Fruit fly (Drosophila melanogaster): ENCODE results near the gene tal-2A.

tal-2A gene

DNA sequence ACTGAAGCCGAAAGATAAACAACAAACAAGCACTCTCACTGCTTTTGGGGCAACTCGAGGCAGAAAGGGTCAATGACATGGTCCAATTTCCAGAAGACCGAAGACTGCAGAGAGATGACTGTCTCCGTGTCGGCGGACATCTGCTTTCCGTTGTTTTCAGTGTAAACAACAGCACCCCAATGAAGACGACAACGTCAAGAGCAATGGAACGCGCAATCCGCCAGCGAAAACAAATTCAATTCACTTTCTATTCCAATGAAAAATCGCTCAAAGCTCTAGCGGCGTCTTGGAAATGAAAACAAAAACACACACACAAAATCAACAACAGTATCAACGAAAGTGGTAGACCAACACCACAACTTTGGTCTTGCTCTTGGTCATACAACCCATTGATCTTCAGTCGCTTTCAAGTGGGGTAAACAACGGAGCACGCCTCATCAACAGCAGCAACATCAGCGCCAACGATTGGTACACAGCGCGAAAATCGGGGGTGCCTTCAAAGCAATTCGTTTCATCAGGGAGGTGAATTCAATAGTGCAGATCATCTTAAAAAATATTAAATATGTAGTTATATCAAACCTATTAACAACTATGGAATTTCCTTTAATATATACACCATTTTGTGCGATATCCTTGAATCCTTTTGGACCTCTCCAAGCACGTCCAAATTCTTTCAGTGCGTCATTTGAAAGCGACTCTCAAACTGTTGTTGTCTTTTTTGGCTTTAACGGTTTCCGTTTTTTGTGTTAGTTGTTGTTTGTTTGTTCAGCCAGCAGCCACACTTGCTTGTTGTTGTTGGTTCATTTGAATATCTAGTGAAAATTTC lies 4.8 kb downstream of the tal-2A start (continued):
- TF ChIP-seq CG12769 (tag; optimal IDR thresholded peaks at IDR 0.05) = no peak
- TF ChIP-seq CG32767 (GFP tag; IDR thresholded peaks at IDR 0.05) = peak; percentile 62
- TF ChIP-seq CG34422 (GFP tag; IDR thresholded peaks at IDR 0.05) = no peak
- peak; percentile 14; the same call in 1 of the 2 replicates for TF ChIP-seq danr (GFP tag; IDR thresholded peaks at IDR 0.05)
- peak; percentile 14; the same call in 1 of the 2 replicates for TF ChIP-seq Awh (GFP tag; IDR thresholded peaks at IDR 0.05)
- peak; percentile 29 for TF ChIP-seq Chrac-16 (GFP tag; optimal IDR thresholded peaks at IDR 0.05)
- peak; percentile 7 for TF ChIP-seq Usf (GFP tag; optimal IDR thresholded peaks at IDR 0.05)
- no peak for TF ChIP-seq CG16863 (GFP tag; optimal IDR thresholded peaks at IDR 0.05)
- no peak for TF ChIP-seq Ets97D (GFP tag; optimal IDR thresholded peaks at IDR 0.05)
- no peak for TF ChIP-seq ac (GFP tag; optimal IDR thresholded peaks at IDR 0.05)
- no peak for TF ChIP-seq B-H2 (GFP tag; optimal IDR thresholded peaks at IDR 0.05)
- peak; percentile 39 for TF ChIP-seq esg (GFP tag; conservative IDR thresholded peaks at IDR 0.05)
- TF ChIP-seq h (optimal IDR thresholded peaks at IDR 0.05) = no peak
- TF ChIP-seq CG1529 (GFP tag; optimal IDR thresholded peaks at IDR 0.05) = peak; percentile 74
- peak; percentile 61; the same call in 2 of the 3 replicates for TF ChIP-seq CG11093 (GFP tag; IDR thresholded peaks at IDR 0.05)
- no peak for TF ChIP-seq klu (GFP tag; IDR thresholded peaks at IDR 0.05)
- no peak for TF ChIP-seq CG10274 (GFP tag; optimal IDR thresholded peaks at IDR 0.05)
- no peak for TF ChIP-seq Taf1 (GFP tag; IDR thresholded peaks at IDR 0.05)
- peak; percentile 76 for TF ChIP-seq CG1603 (tag; optimal IDR thresholded peaks at IDR 0.05)
- peak; percentile 42 for TF ChIP-seq CG18619 (GFP tag; optimal IDR thresholded peaks at IDR 0.05)
- TF ChIP-seq CG15269 (tag; optimal IDR thresholded peaks at IDR 0.05) = peak; percentile 64
- no peak for TF ChIP-seq CG2129 (GFP tag; IDR thresholded peaks at IDR 0.05; ENCODE audit: partially characterized antibody)
- TF ChIP-seq Asciz (GFP tag; optimal IDR thresholded peaks at IDR 0.05) = peak; percentile 78
- TF ChIP-seq zfh2 (GFP tag; optimal IDR thresholded peaks at IDR 0.05) = no peak
- TF ChIP-seq chm (GFP tag; IDR thresholded peaks at IDR 0.05) = peak; percentile 58; the same call in 1 of the 2 replicates
- no peak for TF ChIP-seq HLH4C (GFP tag; IDR thresholded peaks at IDR 0.05; ENCODE audit: partially characterized antibody)
- peak; percentile 82 for TF ChIP-seq CG2712 (tag; optimal IDR thresholded peaks at IDR 0.05)
- TF ChIP-seq CG3726 (GFP tag; IDR thresholded peaks at IDR 0.05) = peak; percentile 48; the same call in 1 of the 3 replicates
- TF ChIP-seq oc (tag; optimal IDR thresholded peaks at IDR 0.05) = peak; percentile 79
- no peak for TF ChIP-seq Ravus (GFP tag; IDR thresholded peaks at IDR 0.05)
- TF ChIP-seq CG18764 (GFP tag; optimal IDR thresholded peaks at IDR 0.05) = no peak
- TF ChIP-seq seq (GFP tag; IDR thresholded peaks at IDR 0.05) = no peak
- TF ChIP-seq zfh1 (GFP tag; IDR thresholded peaks at IDR 0.05) = peak; percentile 41; the same call in 2 of the 3 replicates
- peak; percentile 41 for TF ChIP-seq CG5953 (GFP tag; IDR thresholded peaks at IDR 0.05)
- TF ChIP-seq so (GFP tag; IDR thresholded peaks at IDR 0.05) = 0 out of 3 replicates have a peak, but pooled peaks have one; percentile 9
- peak; percentile 54 for TF ChIP-seq CG14710 (tag; optimal IDR thresholded peaks at IDR 0.05)
- peak; percentile 70 for TF ChIP-seq CG12391 (tag; optimal IDR thresholded peaks at IDR 0.05)
- peak; percentile 63 for TF ChIP-seq ewg (GFP tag; optimal IDR thresholded peaks at IDR 0.05)
- TF ChIP-seq stc (GFP tag; IDR thresholded peaks at IDR 0.05) = 0 out of 2 replicates have a peak, but pooled peaks have one; percentile 42
- no peak for TF ChIP-seq YL-1 (GFP tag; optimal IDR thresholded peaks at IDR 0.05)
- no peak for TF ChIP-seq gcm2 (GFP tag; optimal IDR thresholded peaks at IDR 0.05)
- no peak for TF ChIP-seq CG13123 (GFP tag; optimal IDR thresholded peaks at IDR 0.05)
- no peak for TF ChIP-seq trh (GFP tag; optimal IDR thresholded peaks at IDR 0.05)
- peak; percentile 34; the same call in 1 of the 2 replicates for TF ChIP-seq dati (GFP tag; IDR thresholded peaks at IDR 0.05)
- peak; percentile 84 for TF ChIP-seq phol (tag; optimal IDR thresholded peaks at IDR 0.05)
- TF ChIP-seq CG12299 (tag; optimal IDR thresholded peaks at IDR 0.05) = no peak
- no peak for TF ChIP-seq CG9797 (GFP tag; optimal IDR thresholded peaks at IDR 0.05)
- TF ChIP-seq CG15696 (tag; optimal IDR thresholded peaks at IDR 0.05) = no peak
- no peak for TF ChIP-seq CG8765 (GFP tag; IDR thresholded peaks at IDR 0.05)
- no peak for TF ChIP-seq emc (GFP tag; optimal IDR thresholded peaks at IDR 0.05)

Measured in whole organism, embryonic.